Fruit fly (Drosophila melanogaster): Measurements from ENCODE around the gene CG42750.

Gene CG42750

DNA sequence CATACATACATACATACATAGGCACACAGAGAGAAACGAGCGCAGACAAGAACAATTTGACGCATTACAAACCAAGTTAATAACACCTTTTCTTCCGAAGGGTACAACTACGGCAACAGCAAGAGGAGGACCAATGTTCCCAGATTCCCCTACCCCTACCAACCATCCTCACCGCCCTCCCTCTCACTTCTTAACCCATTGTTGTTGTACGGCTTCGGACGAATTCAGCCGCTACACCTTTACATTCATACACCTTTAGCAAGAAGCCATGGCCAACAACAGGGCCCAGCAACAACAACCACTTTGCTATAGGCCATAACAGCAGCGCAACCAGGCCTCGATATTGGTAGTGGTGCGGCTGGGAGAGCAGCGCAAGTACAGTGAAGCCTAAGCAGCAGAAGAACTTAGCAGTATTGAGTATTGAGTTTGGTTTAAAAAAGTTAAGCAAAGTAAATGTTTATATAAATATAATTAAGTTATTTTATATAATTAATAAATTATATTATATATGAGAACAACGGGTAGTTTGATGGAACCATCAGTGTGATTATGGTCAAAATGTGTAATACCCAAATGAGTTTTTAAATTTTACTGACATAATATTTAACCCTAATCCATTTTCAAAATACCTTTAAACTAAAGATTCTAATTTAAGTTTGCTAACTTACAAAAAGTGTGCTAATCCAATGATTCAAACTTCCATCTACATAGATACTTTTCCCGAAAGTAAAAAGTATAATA, 125.0 kb downstream of the CG42750 start (continued):
- TF ChIP-seq CG3838 (GFP tag; optimal IDR thresholded peaks at IDR 0.05) (no peak), jigr1 (GFP tag; IDR thresholded peaks at IDR 0.05) (no peak), CG13287 (GFP tag; IDR thresholded peaks at IDR 0.05; ENCODE audit: partially characterized antibody) (no peak), H15 (GFP tag; IDR thresholded peaks at IDR 0.05) (peak; percentile 61; the same call in 1 of the 3 replicates), CG4404 (GFP tag; IDR thresholded peaks at IDR 0.05) (0 out of 2 replicates have a peak, but pooled peaks have one; percentile 8), ap (GFP tag; IDR thresholded peaks at IDR 0.05) (0 out of 2 replicates have a peak, but pooled peaks have one; percentile 6), CG13894 (tag; optimal IDR thresholded peaks at IDR 0.05) (peak; percentile 19), scrt (GFP tag; optimal IDR thresholded peaks at IDR 0.05) (no peak), lbe (GFP tag; optimal IDR thresholded peaks at IDR 0.05) (peak; percentile 31), row (GFP tag; IDR thresholded peaks at IDR 0.05) (peak; percentile 61; the same call in 2 of the 3 replicates), GATAe (GFP tag; conservative IDR thresholded peaks at IDR 0.05) (peak; percentile 23; the same call in 1 of the 2 replicates), Ada2b (GFP tag; IDR thresholded peaks at IDR 0.05) (0 out of 2 replicates have a peak, but pooled peaks have one; percentile 44), nerfin-2 (GFP tag; IDR thresholded peaks at IDR 0.05; ENCODE audit: partially characterized antibody) (no peak), CG15696 (tag; optimal IDR thresholded peaks at IDR 0.05) (peak; percentile 2), CG7839 (tag; optimal IDR thresholded peaks at IDR 0.05) (peak; percentile 39), fd96Cb (tag; optimal IDR thresholded peaks at IDR 0.05) (peak; percentile 21), CG9215 (GFP tag; IDR thresholded peaks at IDR 0.05) (peak; percentile 41), CG4424 (GFP tag; optimal IDR thresholded peaks at IDR 0.05) (peak; percentile 12), CG9817 (tag; optimal IDR thresholded peaks at IDR 0.05) (peak; percentile 48)

dm6 chr2L:18149903-18150302, 125.7 kb downstream of the CG42750 start:
- TF ChIP-seq Fer1 (GFP tag; optimal IDR thresholded peaks at IDR 0.05), result no peak
- TF ChIP-seq cad (GFP tag; optimal IDR thresholded peaks at IDR 0.05), result peak; percentile 8
- peak; percentile 48 for TF ChIP-seq zen (tag; optimal IDR thresholded peaks at IDR 0.05)
- peak; percentile 77 for TF ChIP-seq sens (GFP tag)
- TF ChIP-seq sqz (GFP tag; optimal IDR thresholded peaks at IDR 0.05), result peak; percentile 64
- TF ChIP-seq vvl (GFP tag; IDR thresholded peaks at IDR 0.05), result no peak
- TF ChIP-seq tup (GFP tag; optimal IDR thresholded peaks at IDR 0.05), result no peak
- TF ChIP-seq CG3163 (GFP tag; optimal IDR thresholded peaks at IDR 0.05), result no peak
- no peak for TF ChIP-seq B-H2 (GFP tag; optimal IDR thresholded peaks at IDR 0.05)
- no peak for TF ChIP-seq cwo (GFP tag; optimal IDR thresholded peaks at IDR 0.05)
- no peak for TF ChIP-seq ftz-f1 (GFP tag; optimal IDR thresholded peaks at IDR 0.05)
- TF ChIP-seq CG11560 (tag; IDR thresholded peaks at IDR 0.05), result no peak
- no peak for TF ChIP-seq CG6854 (GFP tag; optimal IDR thresholded peaks at IDR 0.05)
- peak; percentile 67 for TF ChIP-seq D (optimal IDR thresholded peaks at IDR 0.05)
- TF ChIP-seq D (GFP tag; optimal IDR thresholded peaks at IDR 0.05), result no peak
- TF ChIP-seq z (GFP tag; IDR thresholded peaks at IDR 0.05), result peak; percentile 85
- no peak for TF ChIP-seq CG5953 (GFP tag; IDR thresholded peaks at IDR 0.05)
- no peak for TF ChIP-seq CG9609 (GFP tag; optimal IDR thresholded peaks at IDR 0.05)
- TF ChIP-seq CG10321 (GFP tag; IDR thresholded peaks at IDR 0.05), result peak; percentile 64
- no peak for TF ChIP-seq CrebB (tag; optimal IDR thresholded peaks at IDR 0.05)
- no peak for TF ChIP-seq CG18476 (GFP tag; optimal IDR thresholded peaks at IDR 0.05)
- no peak for TF ChIP-seq eyg (GFP tag; optimal IDR thresholded peaks at IDR 0.05)

Data from whole organism, embryonic.